Fruit fly (Drosophila melanogaster) whole organism, embryonic: ENCODE results near the gene Or82a.

ENCODE experiments used
- Abd-B ChIP-seq: fragments of 200-800 bp; sonication (Bioruptor generic); optimal IDR thresholded peaks from 2 replicates; lab custom pipeline; 2018; ENCODE audit warnings: missing biosample characterization, mild to moderate bottlenecking, missing genetic modification characterization, moderate library complexity
- Atf3 ChIP-seq: fragments of 200-800 bp; sonication (Bioruptor generic); optimal IDR thresholded peaks from 3 replicates; lab custom pipeline; 2016; ENCODE audit warnings: missing biosample characterization, missing genetic modification characterization
- B-H2 ChIP-seq: fragments of 200-800 bp; sonication (Bioruptor generic); optimal IDR thresholded peaks from 2 replicates; lab custom pipeline; 2018; ENCODE audit warnings: missing biosample characterization, mild to moderate bottlenecking, missing genetic modification characterization
- Blimp-1 ChIP-seq: fragments of 200-800 bp; sonication (Bioruptor generic); optimal IDR thresholded peaks from 3 replicates; lab custom pipeline; 2018; ENCODE audit warnings: missing biosample characterization, missing genetic modification characterization, mild to moderate bottlenecking, moderate library complexity, missing genetic modification reagents
- CG10431 ChIP-seq: fragments of 200-800 bp; sonication (Bioruptor generic); optimal IDR thresholded peaks from 3 replicates; lab custom pipeline; 2018; ENCODE audit warnings: missing biosample characterization, mild to moderate bottlenecking, missing genetic modification characterization
- CG10462 ChIP-seq: fragments of 200-800 bp; sonication (Bioruptor generic); optimal IDR thresholded peaks from 2 replicates; lab custom pipeline; 2016; ENCODE audit warnings: missing biosample characterization, missing genetic modification characterization
- CG11723 ChIP-seq: fragments of 200-800 bp; sonication (Bioruptor generic); optimal IDR thresholded peaks from 2 replicates; lab custom pipeline; 2017; ENCODE audit warnings: missing biosample characterization, mild to moderate bottlenecking, missing genetic modification characterization
- CG12299 ChIP-seq: fragments of 200-800 bp; sonication (Bioruptor generic); optimal IDR thresholded peaks from 2 replicates; lab custom pipeline; 2018; ENCODE audit warnings: missing biosample characterization, mild to moderate bottlenecking, missing genetic modification characterization
- CG13624 ChIP-seq: fragments of 200-800 bp; sonication (Bioruptor generic); optimal IDR thresholded peaks from 2 replicates; lab custom pipeline; 2016; ENCODE audit warnings: missing biosample characterization, missing genetic modification characterization
- CG13894 ChIP-seq: fragments of 200-800 bp; sonication (Bioruptor generic); optimal IDR thresholded peaks from 3 replicates; lab custom pipeline; 2018; ENCODE audit warnings: missing biosample characterization, mild to moderate bottlenecking, missing genetic modification characterization, moderate library complexity
- CG14710 ChIP-seq: fragments of 200-800 bp; sonication (Bioruptor generic); optimal IDR thresholded peaks from 3 replicates; lab custom pipeline; 2019; ENCODE audit warnings: missing biosample characterization, mild to moderate bottlenecking, missing genetic modification characterization, moderate library complexity
- CG1602 ChIP-seq: fragments of 200-800 bp; sonication (Bioruptor generic); optimal IDR thresholded peaks from 3 replicates; lab custom pipeline; 2016; ENCODE audit warnings: missing biosample characterization, missing genetic modification characterization
- CG16813 ChIP-seq: fragments of 200-800 bp; sonication (Bioruptor generic); IDR thresholded peaks from 3 replicates; pipeline ENCODE4 v1.3.6; 2022; ENCODE audit warnings: missing biosample characterization, missing genetic modification characterization; ENCODE audit not compliant: partially characterized antibody
- CG17568 ChIP-seq: fragments of 200-800 bp; sonication (Bioruptor generic); optimal IDR thresholded peaks from 2 replicates; lab custom pipeline; 2018; ENCODE audit warnings: missing biosample characterization, mild to moderate bottlenecking, missing genetic modification characterization, moderate library complexity
- CG18764 ChIP-seq: fragments of 200-800 bp; sonication (Bioruptor generic); optimal IDR thresholded peaks from 3 replicates; lab custom pipeline; 2016; ENCODE audit warnings: missing biosample characterization, missing genetic modification characterization
- CG6254 ChIP-seq: fragments of 200-800 bp; sonication (Bioruptor generic); optimal IDR thresholded peaks from 3 replicates; lab custom pipeline; 2017; ENCODE audit warnings: mild to moderate bottlenecking, missing biosample characterization, missing genetic modification reagents, missing genetic modification characterization
- CG9876 ChIP-seq: fragments of 200-800 bp; sonication (Bioruptor generic); optimal IDR thresholded peaks from 2 replicates; lab custom pipeline; 2016; ENCODE audit warnings: missing biosample characterization, missing genetic modification characterization
- CG9932 ChIP-seq: fragments of 200-800 bp; sonication (Bioruptor generic); IDR thresholded peaks from 2 replicates; pipeline ENCODE4 v1.3.6; 2022; ENCODE audit warnings: missing biosample characterization, missing genetic modification characterization
- CoRest ChIP-seq: fragments of 200-800 bp; sonication (Bioruptor generic); optimal IDR thresholded peaks from 3 replicates; lab custom pipeline; 2018; ENCODE audit warnings: missing biosample characterization, mild to moderate bottlenecking, missing genetic modification characterization, moderate library complexity
- Dad ChIP-seq: fragments of 200-800 bp; sonication (Bioruptor generic); optimal IDR thresholded peaks from 3 replicates; lab custom pipeline; 2016; ENCODE audit warnings: missing biosample characterization, missing genetic modification characterization
- Dfd ChIP-seq, 2 experiments: fragments of >200 bp; optimal IDR thresholded peaks; 2 replicates each; lab custom pipeline; 2017; ENCODE audit warnings: missing biosample characterization in 2 of 2, missing genetic modification characterization in 2 of 2
- Dip3 ChIP-seq: fragments of 200-800 bp; sonication (Bioruptor generic); optimal IDR thresholded peaks from 3 replicates; lab custom pipeline; 2016; ENCODE audit warnings: missing biosample characterization, missing genetic modification characterization
- Fer3 ChIP-seq: fragments of 200-800 bp; sonication (Bioruptor generic); optimal IDR thresholded peaks from 2 replicates; lab custom pipeline; 2018; ENCODE audit warnings: missing biosample characterization, mild to moderate bottlenecking, missing genetic modification characterization, moderate library complexity
- Gug ChIP-seq: fragments of 200-800 bp; sonication (Bioruptor generic); IDR thresholded peaks from 4 replicates; pipeline ENCODE4 v1.3.6; 2022; ENCODE audit warnings: missing biosample characterization, missing genetic modification characterization
- HLH4C ChIP-seq: fragments of 200-800 bp; sonication (Bioruptor generic); IDR thresholded peaks from 3 replicates; pipeline ENCODE4 v1.3.6; 2022; ENCODE audit warnings: missing biosample characterization, missing genetic modification characterization; ENCODE audit not compliant: partially characterized antibody
- HLH54F ChIP-seq: fragments of 200-800 bp; sonication (Bioruptor generic); optimal IDR thresholded peaks from 3 replicates; lab custom pipeline; 2016; ENCODE audit warnings: missing biosample characterization, missing genetic modification characterization
- NFAT ChIP-seq: fragments of 200-800 bp; sonication (Bioruptor generic); IDR thresholded peaks from 2 replicates; pipeline ENCODE4 v1.3.6; 2022; ENCODE audit warnings: missing biosample characterization, missing genetic modification characterization
- NfI ChIP-seq: fragments of 200-800 bp; sonication (Bioruptor generic); optimal IDR thresholded peaks from 3 replicates; lab custom pipeline; 2018; ENCODE audit warnings: missing biosample characterization, mild to moderate bottlenecking, missing genetic modification characterization, moderate library complexity
- Pdp1 ChIP-seq, 2 experiments: fragments of 200-800 bp; sonication (Bioruptor generic); optimal IDR thresholded peaks; 3 replicates each; lab custom pipeline; 2016; ENCODE audit warnings: missing biosample characterization in 2 of 2, missing genetic modification characterization in 2 of 2, mild to moderate bottlenecking in 1 of 2, moderate library complexity in 1 of 2
- Poxn ChIP-seq: fragments of 200-800 bp; sonication (Bioruptor generic); IDR thresholded peaks from 2 replicates; pipeline ENCODE4 v1.3.6; 2022; ENCODE audit warnings: missing biosample characterization, missing genetic modification characterization
- Rx ChIP-seq: fragments of 200-800 bp; sonication (Bioruptor generic); IDR thresholded peaks from 2 replicates; pipeline ENCODE4 v1.3.6; 2022; ENCODE audit warnings: missing biosample characterization, missing genetic modification characterization
- Sry-β ChIP-seq: fragments of 200-800 bp; sonication (Bioruptor generic); optimal IDR thresholded peaks from 2 replicates; lab custom pipeline; 2018; ENCODE audit warnings: missing biosample characterization, mild to moderate bottlenecking, missing genetic modification characterization, moderate library complexity
- Xrp1 ChIP-seq: fragments of 200-800 bp; sonication (Bioruptor generic); IDR thresholded peaks from 2 replicates; pipeline ENCODE4 v1.3.6; 2022; ENCODE audit warnings: missing biosample characterization, missing genetic modification characterization
- bbx ChIP-seq: fragments of 200-800 bp; sonication (Bioruptor generic); IDR thresholded peaks from 2 replicates; pipeline ENCODE4 v1.3.6; 2022; ENCODE audit warnings: missing biosample characterization, missing genetic modification characterization; ENCODE audit not compliant: partially characterized antibody
- danr ChIP-seq: fragments of 200-800 bp; sonication (Bioruptor generic); IDR thresholded peaks from 2 replicates; pipeline ENCODE4 v1.3.6; 2022; ENCODE audit warnings: missing biosample characterization, missing genetic modification characterization
- dm ChIP-seq: fragments of 200-800 bp; sonication (Bioruptor generic); optimal IDR thresholded peaks from 3 replicates; lab custom pipeline; 2016; ENCODE audit warnings: missing biosample characterization, missing genetic modification characterization
- dmrt11E ChIP-seq: fragments of 200-800 bp; sonication (Bioruptor generic); optimal IDR thresholded peaks from 3 replicates; lab custom pipeline; 2018; ENCODE audit warnings: missing biosample characterization, mild to moderate bottlenecking, missing genetic modification characterization, moderate library complexity
- gfzf ChIP-seq: fragments of 200-800 bp; sonication (Bioruptor generic); optimal IDR thresholded peaks from 2 replicates; lab custom pipeline; 2016; ENCODE audit warnings: missing biosample characterization, mild to moderate bottlenecking, missing genetic modification characterization, moderate library complexity
- ind ChIP-seq: fragments of 200-800 bp; sonication (Bioruptor generic); optimal IDR thresholded peaks from 3 replicates; lab custom pipeline; 2016; ENCODE audit warnings: missing biosample characterization, missing genetic modification characterization
- lola ChIP-seq, 3 experiments: fragments of >200 bp in 2 of 3; fragments of 200-800 bp in 1 of 3; sonication (Bioruptor generic) in 1 of 3; optimal IDR thresholded peaks; 2 replicates each; lab custom pipeline; 2017 to 2019; ENCODE audit warnings: missing biosample characterization in 3 of 3, missing genetic modification characterization in 3 of 3, mild to moderate bottlenecking in 1 of 3, moderate library complexity in 1 of 3
- mirr ChIP-seq: fragments of 200-800 bp; sonication (Bioruptor generic); optimal IDR thresholded peaks from 3 replicates; lab custom pipeline; 2018; ENCODE audit warnings: missing biosample characterization, mild to moderate bottlenecking, missing genetic modification characterization
- nau ChIP-seq: fragments of 200-800 bp; sonication (Bioruptor generic); optimal IDR thresholded peaks from 3 replicates; lab custom pipeline; 2017; ENCODE audit warnings: missing biosample characterization, mild to moderate bottlenecking, missing genetic modification characterization, missing genetic modification reagents
- pb ChIP-seq: fragments of 200-800 bp; sonication (Bioruptor generic); optimal IDR thresholded peaks from 3 replicates; lab custom pipeline; 2016; ENCODE audit warnings: missing biosample characterization, missing genetic modification characterization
- peb ChIP-seq: fragments of 200-800 bp; sonication (Bioruptor generic); IDR thresholded peaks from 2 replicates; pipeline ENCODE4 v1.3.6; 2022; ENCODE audit warnings: missing biosample characterization, missing genetic modification characterization
- slbo ChIP-seq: fragments of 200-800 bp; sonication (Bioruptor generic); IDR thresholded peaks from 2 replicates; pipeline ENCODE4 v1.3.6; 2022; ENCODE audit warnings: missing biosample characterization, missing genetic modification characterization
- toy ChIP-seq: fragments of 200-800 bp; sonication (Bioruptor generic); IDR thresholded peaks from 2 replicates; pipeline ENCODE4 v1.3.6; 2022; ENCODE audit warnings: missing biosample characterization, missing genetic modification characterization
- wdn ChIP-seq: fragments of 200-800 bp; sonication (Bioruptor generic); IDR thresholded peaks from 2 replicates; pipeline ENCODE4 v1.3.6; 2022; ENCODE audit warnings: missing biosample characterization, missing genetic modification characterization

The Or82a gene

DNA sequence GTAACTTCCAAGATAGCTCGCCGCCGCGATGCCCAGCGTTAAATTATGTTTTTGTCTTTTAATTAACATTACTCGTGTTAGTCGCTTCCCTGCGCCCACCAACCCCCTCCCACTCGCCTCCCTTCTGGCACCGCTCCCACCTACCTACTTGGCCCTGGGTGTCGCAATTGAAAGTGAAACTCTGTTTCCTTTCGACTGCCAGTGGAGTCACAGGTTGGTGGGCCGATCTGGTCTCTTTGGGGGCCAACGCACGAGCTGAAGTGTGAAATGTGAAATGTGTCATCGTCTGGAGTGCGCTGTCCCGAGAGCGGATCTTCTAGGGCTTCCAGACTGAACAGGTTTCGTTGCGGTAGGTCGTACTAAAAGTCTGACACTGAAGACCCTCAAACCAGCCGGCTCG lies 42.2 kb upstream of the Or82a start:
- TF ChIP-seq Blimp-1 = peak; percentile 60
- no peak for TF ChIP-seq toy

dm6 chr3R:4215264-4215993 lies 41.3 kb upstream of the Or82a start, which contains the start of gene CG14636:
TSS of gene CG14636 (minus strand) at chr3R:4215314.
- TF ChIP-seq dmrt11E (no peak), dm (GFP tag; lab: Kevin White, UChicago) (peak; percentile 21), Poxn (GFP tag; lab: Robert Waterston, UW) (0 out of 2 replicates have a peak, but pooled peaks have one; percentile 16), CG9876 (peak; percentile 49), wdn (GFP tag; lab: Robert Waterston, UW) (peak; percentile 55; the same call in 1 of the 2 replicates), slbo (GFP tag; lab: Robert Waterston, UW) (peak; percentile 82), HLH54F (GFP tag; lab: Kevin White, UChicago) (peak; percentile 66), NfI (peak; percentile 70), HLH4C (GFP tag; lab: Robert Waterston, UW) (peak; percentile 54; the same call in 1 of the 3 replicates), CG13894 (tag; lab: Kevin White, UChicago) (no peak), CG1602 (GFP tag; lab: Kevin White, UChicago) (peak; percentile 46), CG17568 (GFP tag; lab: Kevin White, UChicago) (peak; percentile 7), Dfd (GFP tag; optimal IDR thresholded peaks at IDR 0.05; lab: Kevin White, UChicago) (no peak), CG13624 (peak; percentile 78), Pdp1 (GFP tag; optimal IDR thresholded peaks at IDR 0.05; lab: Kevin White, UChicago) (peak; percentile 74 to 92), ind (GFP tag; lab: Kevin White, UChicago) (peak; percentile 76), CG18764 (GFP tag; lab: Kevin White, UChicago) (no peak), NFAT (peak; percentile 67), CG11723 (GFP tag; lab: Kevin White, UChicago) (peak; percentile 46), B-H2 (GFP tag; lab: Kevin White, UChicago) (no peak), pb (peak; percentile 69), CG10431 (GFP tag; lab: Kevin White, UChicago) (no peak), nau (GFP tag; lab: Kevin White, UChicago) (peak; percentile 74), lola (GFP tag; optimal IDR thresholded peaks at IDR 0.05; lab: Kevin White, UChicago) (no peak), CG16813 (no peak), Fer3 (tag; lab: Kevin White, UChicago) (peak; percentile 72), CG10462 (GFP tag; lab: Kevin White, UChicago) (no peak), Sry-β (GFP tag; lab: Kevin White, UChicago) (no peak), Atf3 (GFP tag; lab: Kevin White, UChicago) (peak; percentile 28), gfzf (GFP tag; lab: Kevin White, UChicago) (no peak), Xrp1 (GFP tag; lab: Robert Waterston, UW) (peak; percentile 74), Dad (GFP tag; lab: Kevin White, UChicago) (peak; percentile 39), mirr (GFP tag; lab: Kevin White, UChicago) (peak; percentile 51), toy (0 out of 2 replicates have a peak, but pooled peaks have one; percentile 15), Dip3 (GFP tag; lab: Kevin White, UChicago) (peak; percentile 51), CoRest (tag; lab: Kevin White, UChicago) (peak; percentile 70), CG9932 (GFP tag; lab: Robert Waterston, UW) (peak; percentile 83), CG6254 (GFP tag; lab: Kevin White, UChicago) (no peak), Rx (GFP tag; lab: Robert Waterston, UW) (peak; percentile 60), Abd-B (GFP tag; lab: Kevin White, UChicago) (peak; percentile 57), danr (peak; percentile 73), CG14710 (tag; lab: Kevin White, UChicago) (no peak), Gug (GFP tag; lab: Robert Waterston, UW) (peak; percentile 63; the same call in 2 of the 4 replicates), peb (peak; percentile 57), bbx (GFP tag; lab: Robert Waterston, UW) (peak; percentile 30; the same call in 1 of the 2 replicates), CG12299 (tag; lab: Kevin White, UChicago) (no peak)
